Fruit fly (Drosophila melanogaster) whole organism, embryonic: ENCODE data around the gene Argk1.
A peak's percentile ranks its signal among the peaks of the same experiment; 100 is the strongest.

Experiments
- Abd-B ChIP-seq: fragments of 200-800 bp; sonication (Bioruptor generic); optimal IDR thresholded peaks from 2 replicates; lab custom pipeline; 2018; ENCODE audit warnings: missing biosample characterization, mild to moderate bottlenecking, missing genetic modification characterization, moderate library complexity
- Bgb ChIP-seq: fragments of 200-800 bp; sonication (Bioruptor generic); IDR thresholded peaks from 2 replicates; pipeline ENCODE4 v1.3.6; 2022; ENCODE audit warnings: missing biosample characterization, missing genetic modification characterization; ENCODE audit not compliant: partially characterized antibody
- BtbVII ChIP-seq: fragments of 200-800 bp; sonication (Bioruptor generic); optimal IDR thresholded peaks from 3 replicates; lab custom pipeline; 2017; ENCODE audit warnings: missing biosample characterization, mild to moderate bottlenecking, missing genetic modification characterization
- CG11456 ChIP-seq: fragments of 200-800 bp; sonication (Bioruptor generic); IDR thresholded peaks from 3 replicates; pipeline ENCODE4 v1.3.6; 2022; ENCODE audit warnings: missing biosample characterization, missing genetic modification characterization
- CG11504 ChIP-seq: fragments of 200-800 bp; sonication (Bioruptor generic); optimal IDR thresholded peaks from 3 replicates; lab custom pipeline; 2019; ENCODE audit warnings: missing biosample characterization, mild to moderate bottlenecking, missing genetic modification characterization, moderate library complexity
- CG12104 ChIP-seq: fragments of 200-800 bp; sonication (Bioruptor generic); optimal IDR thresholded peaks from 3 replicates; lab custom pipeline; 2016; ENCODE audit warnings: missing biosample characterization, missing genetic modification characterization
- CG12219 ChIP-seq: fragments of 200-800 bp; sonication (Bioruptor generic); optimal IDR thresholded peaks from 3 replicates; lab custom pipeline; 2018; ENCODE audit warnings: missing biosample characterization, mild to moderate bottlenecking, missing genetic modification characterization
- CG13123 ChIP-seq: fragments of 200-800 bp; sonication (Bioruptor generic); optimal IDR thresholded peaks from 2 replicates; lab custom pipeline; 2016; ENCODE audit warnings: missing biosample characterization, missing genetic modification characterization
- CG13775 ChIP-seq: fragments of 200-800 bp; sonication (Bioruptor generic); optimal IDR thresholded peaks from 3 replicates; lab custom pipeline; 2017; ENCODE audit warnings: missing biosample characterization, mild to moderate bottlenecking, missing genetic modification characterization
- CG1603 ChIP-seq: fragments of 200-800 bp; sonication (Bioruptor generic); optimal IDR thresholded peaks from 2 replicates; lab custom pipeline; 2019; ENCODE audit warnings: missing biosample characterization, mild to moderate bottlenecking, missing genetic modification characterization, moderate library complexity
- CG17612 ChIP-seq: fragments of 200-800 bp; sonication (Bioruptor generic); IDR thresholded peaks from 2 replicates; pipeline ENCODE4 v1.3.6; 2022; ENCODE audit warnings: missing biosample characterization, missing genetic modification characterization
- CG2129 ChIP-seq: fragments of 200-800 bp; sonication (Bioruptor generic); IDR thresholded peaks from 2 replicates; pipeline ENCODE4 v1.3.6; 2022; ENCODE audit warnings: missing biosample characterization, missing genetic modification characterization; ENCODE audit not compliant: partially characterized antibody
- CG4282 ChIP-seq: fragments of 200-800 bp; sonication (Bioruptor generic); optimal IDR thresholded peaks from 2 replicates; lab custom pipeline; 2016; ENCODE audit warnings: missing biosample characterization, missing genetic modification characterization
- CG4404 ChIP-seq: fragments of 200-800 bp; sonication (Bioruptor generic); IDR thresholded peaks from 2 replicates; pipeline ENCODE4 v1.3.6; 2022; ENCODE audit warnings: missing biosample characterization, missing genetic modification characterization
- CG5245 ChIP-seq: fragments of 200-800 bp; sonication (Bioruptor generic); optimal IDR thresholded peaks from 3 replicates; lab custom pipeline; 2016; ENCODE audit warnings: missing biosample characterization, missing genetic modification characterization
- CG8944 ChIP-seq: fragments of 200-800 bp; sonication (Bioruptor generic); optimal IDR thresholded peaks from 3 replicates; lab custom pipeline; 2016; ENCODE audit warnings: missing biosample characterization, missing genetic modification characterization
- CG9817 ChIP-seq: fragments of 200-800 bp; sonication (Bioruptor generic); optimal IDR thresholded peaks from 2 replicates; lab custom pipeline; 2018; ENCODE audit warnings: missing biosample characterization, mild to moderate bottlenecking, missing genetic modification characterization, moderate library complexity
- CG9876 ChIP-seq: fragments of 200-800 bp; sonication (Bioruptor generic); optimal IDR thresholded peaks from 2 replicates; lab custom pipeline; 2016; ENCODE audit warnings: missing biosample characterization, missing genetic modification characterization
- Chrac-16 ChIP-seq: fragments of 200-800 bp; sonication (Bioruptor generic); optimal IDR thresholded peaks from 3 replicates; lab custom pipeline; 2016; ENCODE audit warnings: missing biosample characterization, missing genetic modification characterization
- D19A ChIP-seq: fragments of 200-800 bp; optimal IDR thresholded peaks from 3 replicates; lab custom pipeline; 2019; ENCODE audit warnings: missing biosample characterization, mild to moderate bottlenecking, missing genetic modification characterization, moderate library complexity
- Doc2 ChIP-seq: fragments of 200-800 bp; sonication (Bioruptor generic); IDR thresholded peaks from 2 replicates; pipeline ENCODE4 v1.3.6; 2022; ENCODE audit warnings: missing biosample characterization, missing genetic modification characterization
- ERR ChIP-seq: fragments of 200-800 bp; sonication (Bioruptor generic); optimal IDR thresholded peaks from 2 replicates; lab custom pipeline; 2016; ENCODE audit warnings: missing biosample characterization, missing genetic modification characterization
- Eip74EF ChIP-seq, 2 experiments: fragments of 200-800 bp in 1 of 2; fragments of >200 bp in 1 of 2; sonication (Bioruptor generic) in 1 of 2; optimal IDR thresholded peaks; 2 replicates each; lab custom pipeline; 2017 to 2019; ENCODE audit warnings: missing biosample characterization in 2 of 2, missing genetic modification characterization in 2 of 2, mild to moderate bottlenecking in 1 of 2, moderate library complexity in 1 of 2
- Ets97D ChIP-seq: fragments of 200-800 bp; sonication (Bioruptor generic); optimal IDR thresholded peaks from 3 replicates; lab custom pipeline; 2016; ENCODE audit warnings: missing biosample characterization, missing genetic modification characterization
- HmgD ChIP-seq: fragments of 200-800 bp; sonication (Bioruptor generic); optimal IDR thresholded peaks from 3 replicates; lab custom pipeline; 2016; ENCODE audit warnings: missing biosample characterization, missing genetic modification characterization
- HmgZ ChIP-seq: fragments of 200-800 bp; sonication (Bioruptor generic); optimal IDR thresholded peaks from 2 replicates; lab custom pipeline; 2018; ENCODE audit warnings: missing biosample characterization, mild to moderate bottlenecking, missing genetic modification characterization
- Hr51 ChIP-seq, 2 experiments: fragments of 200-800 bp; sonication (Bioruptor generic); optimal IDR thresholded peaks; 2 replicates in 1 of 2; 3 replicates in 1 of 2; lab custom pipeline; 2016 to 2018; ENCODE audit warnings: missing biosample characterization in 2 of 2, missing genetic modification characterization in 2 of 2, mild to moderate bottlenecking in 1 of 2, moderate library complexity in 1 of 2
- MBD-R2 ChIP-seq: fragments of 200-800 bp; sonication (Bioruptor generic); IDR thresholded peaks from 2 replicates; pipeline ENCODE4 v1.3.6; 2022; ENCODE audit warnings: missing biosample characterization, missing genetic modification characterization
- Sry-δ ChIP-seq: fragments of 200-800 bp; sonication (Bioruptor generic); optimal IDR thresholded peaks from 2 replicates; lab custom pipeline; 2016; ENCODE audit warnings: missing biosample characterization, missing genetic modification characterization
- Stat92E ChIP-seq, 3 experiments: fragments of >200 bp in 2 of 3; fragments of 200-800 bp in 1 of 3; sonication (Bioruptor generic) in 1 of 3; optimal IDR thresholded peaks; 2 replicates each; lab custom pipeline; 2017 to 2019; ENCODE audit warnings: missing biosample characterization in 3 of 3, missing genetic modification characterization in 3 of 3, mild to moderate bottlenecking in 1 of 3, moderate library complexity in 1 of 3
- Xbp1 ChIP-seq: fragments of 200-800 bp; sonication (Bioruptor generic); optimal IDR thresholded peaks from 3 replicates; lab custom pipeline; 2016; ENCODE audit warnings: missing biosample characterization, mild to moderate bottlenecking, missing genetic modification characterization
- ara ChIP-seq: fragments of 200-800 bp; sonication (Bioruptor generic); IDR thresholded peaks from 2 replicates; pipeline ENCODE4 v1.3.6; 2022; ENCODE audit warnings: missing biosample characterization, missing genetic modification characterization
- ato ChIP-seq: fragments of 200-800 bp; sonication (Bioruptor generic); IDR thresholded peaks from 2 replicates; pipeline ENCODE4 v1.3.6; 2022; ENCODE audit warnings: missing biosample characterization, missing genetic modification characterization; ENCODE audit not compliant: partially characterized antibody
- chm ChIP-seq: fragments of 200-800 bp; sonication (Bioruptor generic); IDR thresholded peaks from 2 replicates; pipeline ENCODE4 v1.3.6; 2022; ENCODE audit warnings: missing biosample characterization, missing genetic modification characterization
- da ChIP-seq: fragments of 200-800 bp; sonication (Bioruptor generic); optimal IDR thresholded peaks from 2 replicates; lab custom pipeline; 2016; ENCODE audit warnings: missing biosample characterization, missing genetic modification characterization
- dan ChIP-seq: fragments of 200-800 bp; sonication (Bioruptor generic); IDR thresholded peaks from 2 replicates; pipeline ENCODE4 v1.3.6; 2022; ENCODE audit warnings: missing biosample characterization, missing genetic modification characterization
- dmrt99B ChIP-seq: fragments of 200-800 bp; sonication (Bioruptor generic); optimal IDR thresholded peaks from 2 replicates; lab custom pipeline; 2018; ENCODE audit warnings: missing biosample characterization, mild to moderate bottlenecking, missing genetic modification characterization, moderate library complexity
- exex ChIP-seq: fragments of 200-800 bp; sonication (Bioruptor generic); optimal IDR thresholded peaks from 4 replicates; lab custom pipeline; 2018; ENCODE audit warnings: missing biosample characterization, mild to moderate bottlenecking, missing genetic modification characterization, moderate library complexity
- fu2 ChIP-seq: fragments of 200-800 bp; sonication (Bioruptor generic); optimal IDR thresholded peaks from 2 replicates; lab custom pipeline; 2016; ENCODE audit warnings: missing biosample characterization, missing genetic modification characterization
- ind ChIP-seq: fragments of 200-800 bp; sonication (Bioruptor generic); optimal IDR thresholded peaks from 3 replicates; lab custom pipeline; 2016; ENCODE audit warnings: missing biosample characterization, missing genetic modification characterization
- kay ChIP-seq: fragments of 200-800 bp; sonication (Bioruptor generic); optimal IDR thresholded peaks from 2 replicates; lab custom pipeline; 2016; ENCODE audit warnings: missing biosample characterization, missing genetic modification characterization
- onecut ChIP-seq: fragments of 200-800 bp; sonication (Bioruptor generic); IDR thresholded peaks from 2 replicates; pipeline ENCODE4 v1.3.6; 2022; ENCODE audit warnings: missing biosample characterization, missing genetic modification characterization
- prd ChIP-seq, 3 experiments: fragments of >200 bp in 2 of 3; fragments of 200-800 bp in 1 of 3; sonication (Bioruptor generic) in 1 of 3; optimal IDR thresholded peaks in 2 of 3; IDR thresholded peaks in 1 of 3; 2 replicates in 2 of 3; 3 replicates in 1 of 3; pipeline versions ENCODE4 v1.3.6 to Lab custom; 2017 to 2022; ENCODE audit warnings: missing biosample characterization in 1 of 3, missing genetic modification characterization in 1 of 3
- pzg ChIP-seq: fragments of 200-800 bp; sonication (Bioruptor generic); optimal IDR thresholded peaks from 3 replicates; lab custom pipeline; 2018; ENCODE audit warnings: missing biosample characterization, mild to moderate bottlenecking, missing genetic modification characterization, moderate library complexity
- rib ChIP-seq: fragments of 200-800 bp; sonication (Bioruptor generic); IDR thresholded peaks from 2 replicates; pipeline ENCODE4 v1.3.6; 2022; ENCODE audit warnings: missing biosample characterization, missing genetic modification characterization
- sd ChIP-seq: fragments of 200-800 bp; sonication (Bioruptor generic); optimal IDR thresholded peaks from 3 replicates; lab custom pipeline; 2018; ENCODE audit warnings: missing biosample characterization, mild to moderate bottlenecking, missing genetic modification characterization, moderate library complexity
- shn ChIP-seq: fragments of 200-800 bp; sonication (Bioruptor generic); optimal IDR thresholded peaks from 3 replicates; lab custom pipeline; 2016; ENCODE audit warnings: missing biosample characterization, missing genetic modification characterization
- slou ChIP-seq: fragments of 200-800 bp; sonication (Bioruptor generic); optimal IDR thresholded peaks from 3 replicates; lab custom pipeline; 2016; ENCODE audit warnings: missing biosample characterization, missing genetic modification characterization
- sna ChIP-seq: fragments of 200-800 bp; sonication (Bioruptor generic); IDR thresholded peaks from 2 replicates; pipeline ENCODE4 v1.3.6; 2022; ENCODE audit warnings: missing biosample characterization, missing genetic modification characterization; ENCODE audit not compliant: partially characterized antibody
- zen2 ChIP-seq: fragments of 200-800 bp; sonication (Bioruptor generic); IDR thresholded peaks from 3 replicates; pipeline ENCODE4 v1.3.6; 2022; ENCODE audit warnings: missing biosample characterization, missing genetic modification characterization; ENCODE audit not compliant: partially characterized antibody

Argk1 gene

DNA sequence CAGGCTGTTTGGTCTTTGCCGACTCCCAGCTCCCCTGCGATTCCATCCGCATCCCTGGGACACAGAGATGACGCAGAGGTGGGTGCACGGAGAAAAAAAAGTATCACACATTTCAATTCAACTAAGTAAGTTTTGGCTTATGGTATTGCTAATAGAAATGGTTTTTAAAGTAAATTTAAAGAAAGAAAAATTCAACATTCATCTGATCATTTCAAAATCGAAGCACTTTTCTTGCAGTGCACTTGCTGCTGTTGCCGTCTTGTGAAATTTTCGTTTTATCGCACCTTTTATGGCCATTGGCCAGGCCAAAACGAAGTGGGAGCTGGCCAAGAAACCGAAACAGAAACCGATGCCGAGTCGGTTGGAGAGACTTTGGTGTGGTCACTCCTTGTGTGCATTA lies 20.5 kb downstream of the Argk1 start (continued):
- TF ChIP-seq sd (tag; lab: Kevin White, UChicago), result no peak
- TF ChIP-seq CG11456 (GFP tag; lab: Robert Waterston, UW), result peak; percentile 64; the same call in 1 of the 3 replicates
- peak; percentile 47 for TF ChIP-seq Chrac-16 (GFP tag; lab: Kevin White, UChicago)
- no peak for TF ChIP-seq rib (GFP tag; lab: Robert Waterston, UW)
- peak; percentile 40 for TF ChIP-seq shn
- TF ChIP-seq CG8944, result peak; percentile 0
- TF ChIP-seq D19A, result peak; percentile 67
- TF ChIP-seq CG11504 (tag; lab: Kevin White, UChicago), result peak; percentile 80
- TF ChIP-seq CG2129 (GFP tag; lab: Robert Waterston, UW), result no peak
- no peak for TF ChIP-seq Stat92E (GFP tag; optimal IDR thresholded peaks at IDR 0.05; lab: Kevin White, UChicago)
- TF ChIP-seq Eip74EF (GFP tag; optimal IDR thresholded peaks at IDR 0.05; lab: Kevin White, UChicago), result peak in 1 of 2 experiments; percentile 50
- peak; percentile 60 for TF ChIP-seq Abd-B (GFP tag; lab: Kevin White, UChicago)
- TF ChIP-seq ind (GFP tag; lab: Kevin White, UChicago), result peak; percentile 62
- peak; percentile 15 for TF ChIP-seq Ets97D
- no peak for TF ChIP-seq prd (optimal IDR thresholded peaks at IDR 0.05; lab: Kevin White, UChicago)
- peak; percentile 91 for TF ChIP-seq prd (GFP tag; IDR thresholded peaks at IDR 0.05; lab: Robert Waterston, UW)
- TF ChIP-seq chm (GFP tag; lab: Robert Waterston, UW), result peak; percentile 82
- peak; percentile 27 for TF ChIP-seq CG12104 (GFP tag; lab: Kevin White, UChicago)
- TF ChIP-seq ERR (GFP tag; lab: Kevin White, UChicago), result no peak
- no peak for TF ChIP-seq zen2 (GFP tag; lab: Robert Waterston, UW)
- peak; percentile 82 for TF ChIP-seq dmrt99B
- TF ChIP-seq CG12219 (GFP tag; lab: Kevin White, UChicago), result peak; percentile 22
- peak; percentile 23 for TF ChIP-seq CG9876 (GFP tag; lab: Kevin White, UChicago)
- peak; percentile 71; the same call in 1 of the 2 replicates for TF ChIP-seq dan
- TF ChIP-seq Doc2 (GFP tag; lab: Robert Waterston, UW), result peak; percentile 72; the same call in 1 of the 2 replicates
- TF ChIP-seq Hr51 (GFP tag; optimal IDR thresholded peaks at IDR 0.05; lab: Kevin White, UChicago), result no peak
- TF ChIP-seq HmgZ (tag; lab: Kevin White, UChicago), result no peak
- TF ChIP-seq ato (GFP tag; lab: Robert Waterston, UW), result no peak
- no peak for TF ChIP-seq fu2
- TF ChIP-seq HmgD (GFP tag; lab: Kevin White, UChicago), result no peak
- peak; percentile 61 for TF ChIP-seq CG5245 (GFP tag; lab: Kevin White, UChicago)
- TF ChIP-seq CG13123 (GFP tag; lab: Kevin White, UChicago), result no peak
- peak; percentile 77 for TF ChIP-seq CG4404 (GFP tag; lab: Robert Waterston, UW)
- TF ChIP-seq CG13775 (GFP tag; lab: Kevin White, UChicago), result peak; percentile 29
- no peak for TF ChIP-seq CG4282 (GFP tag; lab: Kevin White, UChicago)
- no peak for TF ChIP-seq sna
- TF ChIP-seq BtbVII, result peak; percentile 11
- no peak for TF ChIP-seq slou (GFP tag; lab: Kevin White, UChicago)
- peak; percentile 54 for TF ChIP-seq Xbp1 (GFP tag; lab: Kevin White, UChicago)
- no peak for TF ChIP-seq exex (tag; lab: Kevin White, UChicago)
- TF ChIP-seq ara (GFP tag; lab: Robert Waterston, UW), result peak; percentile 61; the same call in 1 of the 2 replicates
- TF ChIP-seq Sry-δ (GFP tag; lab: Kevin White, UChicago), result peak; percentile 26
- no peak for TF ChIP-seq Bgb (GFP tag; lab: Robert Waterston, UW)
- no peak for TF ChIP-seq da (GFP tag; lab: Kevin White, UChicago)
- TF ChIP-seq MBD-R2 (GFP tag; lab: Robert Waterston, UW), result peak; percentile 19; the same call in 1 of the 2 replicates
- no peak for TF ChIP-seq CG17612 (GFP tag; lab: Robert Waterston, UW)
- no peak for TF ChIP-seq pzg (GFP tag; lab: Kevin White, UChicago)
- TF ChIP-seq CG9817 (tag; lab: Kevin White, UChicago), result no peak
- TF ChIP-seq CG1603 (tag; lab: Kevin White, UChicago), result peak; percentile 64
- peak; percentile 61 for TF ChIP-seq kay (GFP tag; lab: Kevin White, UChicago)
- TF ChIP-seq onecut (GFP tag; lab: Robert Waterston, UW), result peak; percentile 50
